Worm (Caenorhabditis elegans): ENCODE data around the gene abf-6.

The abf-6 gene

DNA sequence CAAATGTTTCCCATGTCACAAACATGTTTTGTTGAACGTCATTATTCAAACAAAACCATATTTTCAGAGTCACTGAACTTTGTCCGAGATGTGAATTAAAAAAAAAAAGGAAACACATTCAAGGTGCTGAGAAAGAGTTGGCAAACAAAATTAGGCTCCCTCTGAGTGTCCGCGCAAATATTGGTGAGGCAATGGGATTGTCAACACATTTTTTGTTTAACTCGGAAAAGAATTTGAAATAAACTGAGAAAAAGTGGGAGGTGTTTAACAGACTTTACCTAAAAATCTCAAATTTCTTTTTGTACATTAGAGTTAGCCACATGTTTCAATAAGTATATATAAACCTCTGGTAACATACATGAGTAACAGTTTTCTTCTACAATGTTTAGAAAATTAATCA is at the start of gene abf-6:
Gene abf-6 (plus strand): TSS at position 323 of the 400 bp plus-strand sequence.
- no peak for TF ChIP-seq ceh-36 (tag; optimal IDR thresholded peaks at IDR 0.05)
- no peak for TF ChIP-seq tbx-11 (GFP tag; IDR thresholded peaks at IDR 0.05)
- no peak for TF ChIP-seq tra-4 (tag; optimal IDR thresholded peaks at IDR 0.05)
- TF ChIP-seq ceh-13 (GFP tag; optimal IDR thresholded peaks at IDR 0.05): no peak
- no peak for TF ChIP-seq tbx-37 (GFP tag; conservative IDR thresholded peaks at IDR 0.05)
- TF ChIP-seq flt-1 (GFP tag; IDR thresholded peaks at IDR 0.05): no peak
- TF ChIP-seq B0310.2 (tag; optimal IDR thresholded peaks at IDR 0.05): no peak
- no peak for TF ChIP-seq pes-1 (GFP tag; IDR thresholded peaks at IDR 0.05)
- TF ChIP-seq scrt-1 (GFP tag; IDR thresholded peaks at IDR 0.05): no peak
- TF ChIP-seq ets-7 (tag; optimal IDR thresholded peaks at IDR 0.05): no peak
- TF ChIP-seq hnd-1 (tag; optimal IDR thresholded peaks at IDR 0.05): no peak
- no peak for TF ChIP-seq ama-1 (optimal IDR thresholded peaks at IDR 0.05)
- no peak for TF ChIP-seq hmbx-1 (tag; optimal IDR thresholded peaks at IDR 0.05)
- TF ChIP-seq F13C5.2 (tag; optimal IDR thresholded peaks at IDR 0.05): no peak

DNA sequence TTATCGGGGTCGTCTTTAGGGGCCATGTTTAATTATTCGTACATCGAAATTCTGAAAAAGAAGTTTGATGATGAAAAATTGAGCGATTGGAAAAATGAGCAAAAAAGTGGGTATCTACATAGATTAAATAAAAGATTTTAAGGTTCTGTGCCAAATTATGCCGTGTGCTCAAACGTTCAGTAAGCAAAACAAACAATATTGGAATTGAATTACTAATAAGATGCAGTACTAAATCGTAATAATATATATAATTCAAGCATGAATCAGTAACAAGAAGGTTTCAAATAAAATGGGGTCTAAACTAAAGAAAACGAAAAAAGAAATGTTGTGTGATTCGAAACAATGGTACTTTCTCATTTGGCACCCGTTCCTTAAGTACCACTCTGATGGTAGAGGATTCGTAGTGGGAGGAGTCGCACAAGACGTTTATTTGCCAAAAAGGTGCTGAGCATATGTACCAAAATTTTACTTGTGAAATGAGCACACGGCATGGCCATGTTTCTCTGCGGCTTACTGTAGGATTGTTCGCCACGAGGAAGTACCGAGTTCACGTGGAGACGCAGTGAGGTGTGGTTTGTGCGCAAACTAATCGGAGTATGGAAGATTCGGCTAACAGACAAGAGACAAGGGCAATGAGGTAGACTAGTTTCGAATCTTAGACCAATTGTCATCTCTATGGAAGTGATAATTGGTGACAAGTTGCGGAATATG is 44.2 kb upstream of the abf-6 start, which contains the start of gene pgp-14:
Gene pgp-14 (minus strand): TSS at position 51 of the 711 bp plus-strand sequence.
- TF ChIP-seq tbx-37 (GFP tag; conservative IDR thresholded peaks at IDR 0.05): no peak
- TF ChIP-seq pes-1 (GFP tag; IDR thresholded peaks at IDR 0.05): no peak
- no peak for TF ChIP-seq ceh-36 (tag; optimal IDR thresholded peaks at IDR 0.05)
- TF ChIP-seq flt-1 (GFP tag; IDR thresholded peaks at IDR 0.05): no peak
- TF ChIP-seq tra-4 (tag; optimal IDR thresholded peaks at IDR 0.05): no peak
- no peak for TF ChIP-seq hmg-4 (GFP tag; optimal IDR thresholded peaks at IDR 0.05)

DNA sequence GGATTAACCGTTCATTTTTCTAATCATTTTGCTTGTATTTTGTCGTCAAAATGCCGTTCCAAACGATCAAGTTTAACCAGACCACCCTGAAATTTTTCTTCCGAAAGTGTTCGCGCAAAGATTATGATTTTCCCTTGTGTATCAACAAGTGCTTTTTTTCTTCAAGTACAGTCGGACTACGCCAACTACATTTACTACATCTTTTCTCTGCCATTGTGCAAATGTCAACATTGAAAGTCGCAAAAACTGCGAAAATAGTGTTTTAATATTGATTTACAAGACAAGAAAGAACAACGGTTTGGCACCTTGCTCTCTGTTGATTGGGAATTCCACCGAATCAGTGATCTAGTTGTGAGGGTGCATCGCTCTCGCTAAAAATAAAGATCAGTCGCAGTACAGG is 43.1 kb upstream of the abf-6 start:
- no peak for TF ChIP-seq scrt-1 (GFP tag; IDR thresholded peaks at IDR 0.05)

DNA sequence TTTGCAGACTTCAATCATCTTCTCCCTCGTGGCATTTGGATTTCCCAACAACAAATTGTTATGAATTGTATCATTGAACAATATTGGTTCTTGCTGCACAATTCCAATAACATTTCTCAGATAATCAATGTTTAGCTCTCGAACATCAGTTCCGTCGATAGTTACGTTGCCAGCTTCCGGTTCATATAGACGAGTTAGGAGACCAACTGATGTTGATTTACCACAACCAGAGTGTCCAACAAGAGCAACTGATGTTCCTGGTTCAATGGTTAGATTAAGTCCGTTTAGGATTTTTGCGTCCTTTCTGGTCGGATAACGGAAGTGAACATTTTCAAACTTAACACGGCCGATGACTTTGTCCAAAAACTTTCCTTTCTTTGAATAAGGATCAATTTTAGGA is 39.9 kb upstream of the abf-6 start:
- TF ChIP-seq ets-7 (tag; optimal IDR thresholded peaks at IDR 0.05): no peak
- TF ChIP-seq tbx-11 (GFP tag; IDR thresholded peaks at IDR 0.05): no peak
- TF ChIP-seq scrt-1 (GFP tag; IDR thresholded peaks at IDR 0.05): no peak
- no peak for TF ChIP-seq sea-1 (GFP tag; conservative IDR thresholded peaks at IDR 0.05)
- TF ChIP-seq hmbx-1 (tag; optimal IDR thresholded peaks at IDR 0.05): no peak
- TF ChIP-seq pes-1 (GFP tag; IDR thresholded peaks at IDR 0.05): no peak
- TF ChIP-seq aly-1 (tag; optimal IDR thresholded peaks at IDR 0.05): no peak
- no peak for TF ChIP-seq ceh-13 (GFP tag; optimal IDR thresholded peaks at IDR 0.05)
- no peak for TF ChIP-seq ama-1 (optimal IDR thresholded peaks at IDR 0.05)
- TF ChIP-seq B0310.2 (tag; optimal IDR thresholded peaks at IDR 0.05): no peak
- no peak for TF ChIP-seq hnd-1 (tag; optimal IDR thresholded peaks at IDR 0.05)
- no peak for TF ChIP-seq hmg-4 (GFP tag; optimal IDR thresholded peaks at IDR 0.05)

DNA sequence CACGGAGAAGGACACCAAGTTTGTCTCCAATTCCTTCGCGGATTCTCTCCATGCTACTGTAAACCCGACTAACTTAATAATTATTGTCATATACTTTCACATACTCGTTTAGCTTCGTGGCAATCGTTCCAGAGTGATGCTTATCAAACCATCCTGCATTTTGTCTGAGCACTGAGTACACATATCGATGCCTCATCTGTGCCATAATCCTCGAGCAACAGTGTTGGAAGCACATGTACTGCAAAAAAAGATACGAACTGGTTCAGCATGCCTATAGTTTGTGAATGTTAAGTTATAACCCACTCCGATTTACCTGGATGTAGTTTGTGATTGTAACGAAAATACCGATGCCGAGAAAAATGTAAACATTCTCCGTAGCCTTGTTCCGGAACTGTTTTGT is 38.9 kb upstream of the abf-6 start:
- TF ChIP-seq sea-1 (GFP tag; conservative IDR thresholded peaks at IDR 0.05) (no peak), ama-1 (optimal IDR thresholded peaks at IDR 0.05) (no peak), ets-7 (tag; optimal IDR thresholded peaks at IDR 0.05) (no peak), tra-4 (tag; optimal IDR thresholded peaks at IDR 0.05) (no peak), B0310.2 (tag; optimal IDR thresholded peaks at IDR 0.05) (no peak), tbx-37 (GFP tag; conservative IDR thresholded peaks at IDR 0.05) (no peak), F13C5.2 (tag; optimal IDR thresholded peaks at IDR 0.05) (no peak), pes-1 (GFP tag; IDR thresholded peaks at IDR 0.05) (no peak), aly-1 (tag; optimal IDR thresholded peaks at IDR 0.05) (no peak), flt-1 (GFP tag; IDR thresholded peaks at IDR 0.05) (no peak), tbx-11 (GFP tag; IDR thresholded peaks at IDR 0.05) (no peak), hmbx-1 (tag; optimal IDR thresholded peaks at IDR 0.05) (no peak)

DNA sequence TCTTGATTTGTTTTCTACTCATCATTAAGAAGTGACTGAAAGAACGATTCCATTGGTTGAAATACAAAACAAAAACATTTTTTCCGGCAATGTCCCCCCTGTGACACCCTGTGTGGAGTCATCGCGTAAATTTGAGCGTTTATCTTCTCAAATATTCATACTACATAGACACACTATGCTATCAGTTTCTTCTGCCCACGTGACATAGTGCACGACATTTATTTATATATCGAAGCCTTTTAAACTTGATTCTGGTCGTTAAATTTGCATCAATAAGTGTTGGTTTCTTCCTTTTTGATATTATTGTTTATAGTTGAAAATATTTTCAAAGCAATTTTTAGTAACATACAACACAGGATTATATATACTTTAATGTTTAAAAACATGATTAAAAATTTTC is 34.9 kb upstream of the abf-6 start:
- TF ChIP-seq sea-1 (GFP tag; conservative IDR thresholded peaks at IDR 0.05) (no peak), ceh-13 (GFP tag; optimal IDR thresholded peaks at IDR 0.05) (no peak), flt-1 (GFP tag; IDR thresholded peaks at IDR 0.05) (no peak), ama-1 (optimal IDR thresholded peaks at IDR 0.05) (no peak), hmg-4 (GFP tag; optimal IDR thresholded peaks at IDR 0.05) (no peak), pes-1 (GFP tag; IDR thresholded peaks at IDR 0.05) (no peak)

DNA sequence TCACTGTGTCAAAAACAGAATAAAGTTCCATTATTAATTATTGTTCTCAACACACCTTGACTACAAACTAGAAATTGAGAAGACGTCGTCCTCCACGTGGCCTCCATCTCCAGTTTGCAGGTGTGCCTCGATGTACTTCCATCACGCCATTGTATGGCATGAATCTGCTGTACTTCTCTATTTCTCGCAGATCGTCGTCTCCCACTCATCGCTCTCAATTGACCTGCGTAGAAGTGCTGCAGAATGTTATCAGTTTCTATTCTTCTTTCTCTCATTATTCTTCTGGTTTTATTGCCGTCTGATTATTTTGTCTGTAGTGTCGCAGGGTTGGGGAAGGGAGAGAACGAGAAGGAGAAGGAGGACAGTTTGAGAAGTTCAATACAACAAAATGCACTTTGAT is 34.3 kb upstream of the abf-6 start:
- TF ChIP-seq tbx-11 (GFP tag; IDR thresholded peaks at IDR 0.05): no peak
- TF ChIP-seq tra-4 (tag; optimal IDR thresholded peaks at IDR 0.05): no peak
- no peak for TF ChIP-seq hmbx-1 (tag; optimal IDR thresholded peaks at IDR 0.05)
- no peak for TF ChIP-seq aly-1 (tag; optimal IDR thresholded peaks at IDR 0.05)
- TF ChIP-seq B0310.2 (tag; optimal IDR thresholded peaks at IDR 0.05): no peak

DNA sequence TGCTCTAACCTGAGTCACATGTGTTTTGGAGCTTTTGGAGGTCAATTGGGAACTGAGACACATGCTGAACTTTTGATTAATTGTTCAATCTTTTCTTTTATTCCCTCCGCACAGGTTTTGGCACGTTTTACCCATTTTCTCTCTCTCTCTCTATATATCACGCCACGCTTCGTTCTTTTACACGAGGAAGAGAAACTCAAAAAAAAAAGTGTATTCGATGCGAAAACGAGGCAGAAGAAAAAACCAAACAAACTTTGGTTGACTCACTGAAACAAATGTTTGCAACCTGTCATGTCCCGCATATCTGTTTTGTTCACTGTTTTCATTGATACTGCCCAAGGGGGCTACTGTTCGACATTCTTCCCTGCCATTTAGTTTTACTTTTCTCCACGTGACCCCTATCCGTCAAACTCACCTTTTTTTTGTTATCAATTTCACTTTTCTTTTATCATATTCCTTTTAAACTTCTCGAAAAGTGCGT is 32.6 kb upstream of the abf-6 start:
- TF ChIP-seq scrt-1 (GFP tag; IDR thresholded peaks at IDR 0.05): no peak
- no peak for TF ChIP-seq pes-1 (GFP tag; IDR thresholded peaks at IDR 0.05)
- no peak for TF ChIP-seq hnd-1 (tag; optimal IDR thresholded peaks at IDR 0.05)
- no peak for TF ChIP-seq ets-7 (tag; optimal IDR thresholded peaks at IDR 0.05)
- no peak for TF ChIP-seq tra-4 (tag; optimal IDR thresholded peaks at IDR 0.05)
- TF ChIP-seq sea-1 (GFP tag; conservative IDR thresholded peaks at IDR 0.05): no peak
- no peak for TF ChIP-seq B0310.2 (tag; optimal IDR thresholded peaks at IDR 0.05)
- no peak for TF ChIP-seq flt-1 (GFP tag; IDR thresholded peaks at IDR 0.05)
- no peak for TF ChIP-seq ceh-13 (GFP tag; optimal IDR thresholded peaks at IDR 0.05)
- no peak for TF ChIP-seq ceh-36 (tag; optimal IDR thresholded peaks at IDR 0.05)
- no peak for TF ChIP-seq F13C5.2 (tag; optimal IDR thresholded peaks at IDR 0.05)
- TF ChIP-seq ama-1 (optimal IDR thresholded peaks at IDR 0.05): no peak
- no peak for TF ChIP-seq hmg-4 (GFP tag; optimal IDR thresholded peaks at IDR 0.05)
- no peak for TF ChIP-seq hmbx-1 (tag; optimal IDR thresholded peaks at IDR 0.05)
- TF ChIP-seq tbx-37 (GFP tag; conservative IDR thresholded peaks at IDR 0.05): no peak

Measured in whole organism, early embryonic.